Worm (Caenorhabditis elegans): ENCODE data around the gene F23D12.4.
A peak's percentile ranks its signal among the peaks of the same experiment; 100 is the strongest.

Gene F23D12.4

DNA sequence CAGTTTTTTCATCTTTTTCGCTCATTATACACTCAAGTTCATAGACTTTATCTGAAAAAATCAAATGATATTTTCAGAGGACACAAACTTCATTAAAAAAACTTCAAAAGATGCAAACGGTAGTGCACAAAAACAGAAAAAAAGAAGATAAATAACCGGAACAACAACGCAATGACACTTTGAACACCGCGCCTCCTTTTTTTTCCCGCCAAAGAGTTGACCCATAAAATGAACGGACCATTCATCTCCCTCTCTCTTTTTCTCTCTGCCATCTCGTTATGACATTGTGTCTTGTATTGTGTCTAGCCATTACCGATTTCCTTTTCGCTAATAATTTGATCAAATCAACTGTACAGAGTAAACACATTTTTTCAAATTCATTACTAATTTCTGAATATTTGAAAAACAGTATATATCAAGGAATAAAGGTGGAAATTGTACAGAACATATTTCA lies 23.2 kb upstream of the F23D12.4 start, which contains the start of gene F23D12.2:
TSS of gene F23D12.2 (minus strand) at position 51 of the 454 bp plus-strand sequence.
- TF ChIP-seq aha-1 (tag; optimal IDR thresholded peaks at IDR 0.05) (no peak), tlp-1 (tag; optimal IDR thresholded peaks at IDR 0.05) (no peak)

DNA sequence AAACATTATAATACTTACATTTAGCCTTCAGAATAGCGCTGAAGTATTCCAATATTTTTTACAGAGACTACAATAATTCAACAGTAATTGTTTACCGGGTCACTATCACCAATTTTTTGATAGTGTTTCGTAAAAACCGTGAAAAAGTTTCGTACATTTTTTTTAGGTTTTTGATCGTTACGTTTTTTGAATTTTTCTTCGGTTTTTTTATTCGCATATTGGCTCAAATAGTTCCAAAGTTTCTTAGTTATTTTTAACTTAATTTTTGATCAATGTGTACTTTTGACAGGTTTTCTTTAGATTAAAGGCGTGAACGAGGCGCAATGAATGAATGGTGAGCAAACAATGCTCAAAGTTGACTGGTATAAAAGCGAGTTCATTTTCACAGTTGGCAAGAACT lies 21.7 kb upstream of the F23D12.4 start, which contains the start of gene fipr-3:
TSS of gene fipr-3 (plus strand) at position 301 of the 400 bp plus-strand sequence.
- TF ChIP-seq egl-27 (tag; optimal IDR thresholded peaks at IDR 0.05) (no peak), C34B4.2 (tag; optimal IDR thresholded peaks at IDR 0.05) (no peak), ama-1 (optimal IDR thresholded peaks at IDR 0.05) (no peak), alr-1 (tag; optimal IDR thresholded peaks at IDR 0.05; ENCODE audit: borderline replicate concordance) (no peak), hlh-4 (tag; optimal IDR thresholded peaks at IDR 0.05) (no peak), nhr-12 (tag; optimal IDR thresholded peaks at IDR 0.05) (no peak), lin-39 (tag; optimal IDR thresholded peaks at IDR 0.05) (no peak), nhr-19 (GFP tag; conservative IDR thresholded peaks at IDR 0.05) (no peak), zag-1 (tag; optimal IDR thresholded peaks at IDR 0.05) (no peak), hpl-2 (GFP tag; optimal IDR thresholded peaks at IDR 0.05) (no peak), nhr-71 (tag; optimal IDR thresholded peaks at IDR 0.05) (no peak), lir-3 (tag; optimal IDR thresholded peaks at IDR 0.05; ENCODE audit: poor library complexity) (no peak), ets-5 (GFP tag; IDR thresholded peaks at IDR 0.05) (no peak), snu-23 (GFP tag; optimal IDR thresholded peaks at IDR 0.05) (no peak), dpl-1 (GFP tag; optimal IDR thresholded peaks at IDR 0.05) (no peak), swsn-7 (tag; optimal IDR thresholded peaks at IDR 0.05) (no peak), aly-2 (tag; optimal IDR thresholded peaks at IDR 0.05) (no peak), vab-15 (tag; optimal IDR thresholded peaks at IDR 0.05) (no peak), unc-62 (GFP tag; optimal IDR thresholded peaks at IDR 0.05) (no peak)

ce11 chrX:14424186-14424585 lies 20.6 kb upstream of the F23D12.4 start:
- TF ChIP-seq sup-37 (GFP tag; optimal IDR thresholded peaks at IDR 0.05) (no peak), nhr-12 (tag; optimal IDR thresholded peaks at IDR 0.05) (no peak), unc-130 (tag; optimal IDR thresholded peaks at IDR 0.05) (no peak), ceh-88 (GFP tag; IDR thresholded peaks at IDR 0.05) (no peak), unc-98 (GFP tag; IDR thresholded peaks at IDR 0.05) (no peak), nhr-71 (tag; optimal IDR thresholded peaks at IDR 0.05) (no peak), blmp-1 (tag; optimal IDR thresholded peaks at IDR 0.05) (no peak), zag-1 (tag; optimal IDR thresholded peaks at IDR 0.05) (no peak), fkh-8 (tag; optimal IDR thresholded peaks at IDR 0.05) (no peak), alr-1 (tag; optimal IDR thresholded peaks at IDR 0.05; ENCODE audit: borderline replicate concordance) (no peak), nhr-85 (tag) (no peak), C16A3.4 (tag; optimal IDR thresholded peaks at IDR 0.05) (no peak), ceh-82 (tag; optimal IDR thresholded peaks at IDR 0.05) (no peak)

ce11 chrX:14424673-14425072 lies 20.1 kb upstream of the F23D12.4 start, which contains the start of gene F23D12.11:
TSS of gene F23D12.11 (minus strand) at chrX:14424751.
- TF ChIP-seq dpl-1 (GFP tag; optimal IDR thresholded peaks at IDR 0.05) (no peak), elt-3 (tag; optimal IDR thresholded peaks at IDR 0.05) (peak in 1 of 6 experiments; percentile 71)

ce11 chrX:14428052-14428451 lies 16.7 kb upstream of the F23D12.4 start, which contains the start of gene F23D12.1:
TSS of gene F23D12.1 (minus strand) at chrX:14428152.
- TF ChIP-seq nhr-12 (tag; optimal IDR thresholded peaks at IDR 0.05) (no peak), nhr-19 (GFP tag; conservative IDR thresholded peaks at IDR 0.05) (no peak), nhr-28 (tag; optimal IDR thresholded peaks at IDR 0.05) (no peak), unc-30 (tag; optimal IDR thresholded peaks at IDR 0.05) (no peak), ceh-63 (GFP tag; optimal IDR thresholded peaks at IDR 0.05) (no peak), ceh-8 (GFP tag; optimal IDR thresholded peaks at IDR 0.05) (no peak), nhr-84 (tag; optimal IDR thresholded peaks at IDR 0.05) (no peak), alr-1 (tag; optimal IDR thresholded peaks at IDR 0.05; ENCODE audit: borderline replicate concordance) (no peak), lsy-2 (tag; optimal IDR thresholded peaks at IDR 0.05) (no peak), vab-15 (tag; optimal IDR thresholded peaks at IDR 0.05) (no peak), hpl-2 (GFP tag; optimal IDR thresholded peaks at IDR 0.05) (no peak), mab-9 (GFP tag; IDR thresholded peaks at IDR 0.05) (no peak), fos-1 (tag; optimal IDR thresholded peaks at IDR 0.05) (no peak), unc-98 (GFP tag; IDR thresholded peaks at IDR 0.05) (no peak), elt-2 (tag; optimal IDR thresholded peaks at IDR 0.05) (no peak), aly-2 (tag; optimal IDR thresholded peaks at IDR 0.05) (no peak), pqm-1 (tag; optimal IDR thresholded peaks at IDR 0.05) (no peak), unc-62 (GFP tag; optimal IDR thresholded peaks at IDR 0.05) (no peak), zag-1 (tag; optimal IDR thresholded peaks at IDR 0.05) (no peak), egl-27 (tag; optimal IDR thresholded peaks at IDR 0.05) (no peak)
